Worm (Caenorhabditis elegans) whole organism, dauer: ENCODE results near the gene Y6E2A.10.

Experiments
- unc-62 ChIP-seq: sonication (generic microtip); optimal IDR thresholded peaks from 2 replicates; lab custom pipeline; 2017; ENCODE audit warnings: missing biosample characterization, missing genetic modification reagents, missing genetic modification characterization

Gene Y6E2A.10

ce11 chrV:15735720-15736119 lies 5.4 kb upstream of the Y6E2A.10 start, which contains the start of gene str-27:
Gene str-27 (minus strand): TSS chrV:15735820.
- TF ChIP-seq unc-62, result no peak

ce11 chrV:15733568-15733967 lies 3.2 kb upstream of the Y6E2A.10 start, which contains the start of gene T23D5.3:
Gene T23D5.3 (minus strand): TSS chrV:15733668.
- no peak for TF ChIP-seq unc-62

ce11 chrV:15733020-15733419 lies 2.7 kb upstream of the Y6E2A.10 start:
- no peak for TF ChIP-seq unc-62

- no peak for TF ChIP-seq unc-62
Observed at ce11 chrV:15732209-15732608, 1.9 kb upstream of the Y6E2A.10 start, which contains the start of gene str-38. Gene str-38 (minus strand): TSS chrV:15732309.

ce11 chrV:15726610-15727009 lies 3.7 kb downstream of the Y6E2A.10 start, which contains the start of the genes irld-57 and sfxn-1.3:
Gene irld-57 (minus strand): TSS chrV:15726710.
Gene sfxn-1.3 (plus strand): TSS chrV:15726841.
- TF ChIP-seq unc-62, result no peak

ce11 chrV:15721888-15722287 lies 8.5 kb downstream of the Y6E2A.10 start, which contains the start of gene srh-140:
Gene srh-140 (plus strand): TSS chrV:15722188.
- TF ChIP-seq unc-62, result no peak

- no peak for TF ChIP-seq unc-62
Observed at ce11 chrV:15721431-15721830, 8.9 kb downstream of the Y6E2A.10 start.

- TF ChIP-seq unc-62, result no peak
Observed at ce11 chrV:15719570-15719969, 10.8 kb downstream of the Y6E2A.10 start, which contains the start of gene Y6E2A.7. Gene Y6E2A.7 (plus strand): TSS chrV:15719870.

ce11 chrV:15718562-15718961 lies 11.8 kb downstream of the Y6E2A.10 start, which contains the start of gene Y6E2A.5:
Gene Y6E2A.5 (minus strand): TSS chrV:15718662.
- no peak for TF ChIP-seq unc-62

ce11 chrV:15716679-15717078 lies 13.7 kb downstream of the Y6E2A.10 start, which contains the start of gene Y6E2A.4:
Gene Y6E2A.4 (minus strand): TSS chrV:15716779.
- no peak for TF ChIP-seq unc-62

- no peak for TF ChIP-seq unc-62
Observed at ce11 chrV:15715636-15716035, 14.7 kb downstream of the Y6E2A.10 start.

ce11 chrV:15712385-15712784 lies 18.0 kb downstream of the Y6E2A.10 start:
- no peak for TF ChIP-seq unc-62

ce11 chrV:15711898-15712297 lies 18.5 kb downstream of the Y6E2A.10 start, which contains the start of gene str-101:
Gene str-101 (minus strand): TSS chrV:15711998.
- no peak for TF ChIP-seq unc-62

- TF ChIP-seq unc-62, result no peak
Observed at ce11 chrV:15710401-15710800, 20.0 kb downstream of the Y6E2A.10 start, which contains the start of gene Y6E2A.1. Gene Y6E2A.1 (minus strand): TSS chrV:15710501.

ce11 chrV:15707982-15708381 lies 22.4 kb downstream of the Y6E2A.10 start:
- no peak for TF ChIP-seq unc-62

- TF ChIP-seq unc-62, result no peak
Observed at ce11 chrV:15704745-15705144, 25.6 kb downstream of the Y6E2A.10 start, which contains the start of gene twk-34. Gene twk-34 (plus strand): TSS chrV:15704960.

ce11 chrV:15702263-15702662 lies 28.1 kb downstream of the Y6E2A.10 start, which contains the start of gene nhr-53:
Gene nhr-53 (minus strand): TSS chrV:15702363.
- TF ChIP-seq unc-62, result no peak

ce11 chrV:15699799-15700198 lies 30.6 kb downstream of the Y6E2A.10 start, which contains the start of gene nhr-199:
Gene nhr-199 (minus strand): TSS chrV:15699899.
- TF ChIP-seq unc-62, result no peak
